Fruit fly (Drosophila melanogaster): ENCODE results near the gene CG15022.

DNA sequence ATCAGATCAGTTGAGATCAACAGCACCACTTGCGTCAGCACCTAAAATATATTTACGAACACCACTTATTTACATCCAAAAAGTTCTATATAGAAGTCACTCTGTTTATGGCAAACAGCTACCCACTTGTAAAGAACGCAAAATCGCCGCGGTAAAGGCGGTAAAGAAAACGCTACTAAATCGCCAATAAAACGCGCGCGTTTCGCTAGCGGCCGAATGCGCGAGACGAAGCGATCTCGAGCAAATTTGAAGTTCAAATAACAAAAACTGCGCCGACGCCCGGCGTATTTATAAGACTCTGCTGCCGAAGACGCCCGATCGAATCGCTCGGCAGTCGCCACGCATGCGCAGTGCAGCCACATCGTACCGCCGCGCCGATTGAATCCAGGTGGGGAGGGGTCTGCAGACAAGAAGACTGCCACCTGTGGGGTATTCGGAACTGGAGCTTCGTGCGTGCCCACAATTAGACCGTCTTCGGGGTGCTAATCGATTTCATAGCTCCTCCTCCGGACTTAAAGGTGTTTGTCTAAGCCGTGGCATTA is 30.7 kb upstream of the CG15022 start, which contains the start of gene CG13722:
- TF ChIP-seq usp (GFP tag; optimal IDR thresholded peaks at IDR 0.05) (no peak), psq (optimal IDR thresholded peaks at IDR 0.05) (no peak), Dll (optimal IDR thresholded peaks at IDR 0.05) (no peak), EcR (GFP tag; optimal IDR thresholded peaks at IDR 0.05) (no peak)

Measured in whole organism.